Fruit fly (Drosophila melanogaster): Measurements from ENCODE around the gene HDAC3.

- TF ChIP-seq CG8478 (optimal IDR thresholded peaks at IDR 0.05) (no peak), CTCF (optimal IDR thresholded peaks at IDR 0.05) (no peak)
Observed at dm6 chr3R:5516582-5517001, 42.2 kb upstream of the HDAC3 start.

Measured in S2 (cell line).